Worm (Caenorhabditis elegans): ENCODE data around the gene snrp-40.1.

DNA sequence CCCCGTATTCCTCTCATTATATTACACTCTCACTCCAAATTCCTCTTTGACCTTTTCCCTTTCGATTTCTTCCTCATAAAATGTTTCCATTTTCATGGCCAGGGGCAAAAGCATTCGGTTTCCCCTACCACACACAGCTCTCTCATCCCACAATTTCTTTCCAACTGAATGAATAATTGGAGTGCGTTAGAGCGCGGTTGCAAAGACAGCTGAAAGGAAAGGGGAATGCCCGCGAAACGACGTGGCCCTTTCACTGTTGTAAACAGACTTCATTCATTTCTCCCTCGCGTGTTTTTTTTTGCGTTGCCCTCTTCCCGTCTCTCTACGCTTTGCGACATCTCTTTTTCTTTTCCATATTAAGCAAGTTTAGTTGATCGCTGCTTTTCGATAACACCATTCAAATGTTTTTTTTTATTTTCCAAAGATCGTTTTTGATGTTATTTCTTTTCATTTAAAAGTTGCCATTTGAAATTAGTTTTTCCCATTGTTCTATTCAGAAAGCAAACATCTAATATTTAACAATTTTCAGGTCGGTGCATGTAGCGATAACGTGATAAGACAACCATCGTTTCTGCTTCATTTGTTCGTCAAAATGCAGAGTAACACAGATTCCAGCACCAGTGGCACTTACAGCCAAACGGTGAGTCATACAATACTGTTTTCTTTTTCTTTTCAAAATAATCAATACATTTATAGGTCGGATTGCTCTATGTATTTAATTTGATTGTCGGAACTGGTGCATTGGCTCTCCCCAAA lies 37.1 kb downstream of the snrp-40.1 start, which contains the start of gene C03A3.2:
- no peak for TF ChIP-seq tbx-11 (GFP tag; IDR thresholded peaks at IDR 0.05)
- no peak for TF ChIP-seq ama-1 (optimal IDR thresholded peaks at IDR 0.05)
- TF ChIP-seq tbx-37 (GFP tag; conservative IDR thresholded peaks at IDR 0.05): no peak
- no peak for TF ChIP-seq flt-1 (GFP tag; IDR thresholded peaks at IDR 0.05)
- TF ChIP-seq sea-1 (GFP tag; conservative IDR thresholded peaks at IDR 0.05): no peak
- TF ChIP-seq pes-1 (GFP tag; IDR thresholded peaks at IDR 0.05): no peak
- peak; percentile 75 for TF ChIP-seq hmg-4 (GFP tag; optimal IDR thresholded peaks at IDR 0.05)
- TF ChIP-seq scrt-1 (GFP tag; IDR thresholded peaks at IDR 0.05): no peak
- TF ChIP-seq B0310.2 (tag; optimal IDR thresholded peaks at IDR 0.05): no peak
- no peak for TF ChIP-seq tra-4 (tag; optimal IDR thresholded peaks at IDR 0.05)
- no peak for TF ChIP-seq ceh-13 (GFP tag; optimal IDR thresholded peaks at IDR 0.05)
- no peak for TF ChIP-seq ets-7 (tag; optimal IDR thresholded peaks at IDR 0.05)
- no peak for TF ChIP-seq aly-1 (tag; optimal IDR thresholded peaks at IDR 0.05)
- no peak for TF ChIP-seq ceh-36 (tag; optimal IDR thresholded peaks at IDR 0.05)
